Fruit fly (Drosophila melanogaster) whole organism, wandering third instar larva: ENCODE data around the gene CG14984.
A peak's percentile ranks its signal among the peaks of the same experiment; 100 is the strongest.

ENCODE experiments used
- Abd-B ChIP-seq: fragments of >200 bp; optimal IDR thresholded peaks from 2 replicates; lab custom pipeline; 2017; ENCODE audit warnings: missing biosample characterization, missing genetic modification characterization
- CG32264 ChIP-seq: fragments of 200-800 bp; sonication (Bioruptor generic); optimal IDR thresholded peaks from 2 replicates; lab custom pipeline; 2016; ENCODE audit warnings: missing biosample characterization, missing genetic modification characterization
- CG9705 ChIP-seq: fragments of 200-800 bp; sonication (Bioruptor generic); optimal IDR thresholded peaks from 2 replicates; lab custom pipeline; 2018; ENCODE audit warnings: missing biosample characterization, mild to moderate bottlenecking, missing genetic modification characterization
- CrebA ChIP-seq: fragments of 200-800 bp; sonication (Bioruptor generic); optimal IDR thresholded peaks from 2 replicates; lab custom pipeline; 2016; ENCODE audit warnings: missing biosample characterization, mild to moderate bottlenecking, missing genetic modification characterization, borderline replicate concordance
- Dfd ChIP-seq: fragments of >200 bp; optimal IDR thresholded peaks from 2 replicates; lab custom pipeline; 2017; ENCODE audit warnings: missing biosample characterization, missing genetic modification characterization
- Dif ChIP-seq: fragments of 200-275, 200-300 bp; sonication (Bioruptor generic); optimal IDR thresholded peaks from 2 replicates; lab custom pipeline; 2018; ENCODE audit warnings: missing biosample characterization, missing genetic modification characterization; ENCODE audit not compliant: partially characterized antibody
- GATAd ChIP-seq: sonication (Bioruptor generic); optimal IDR thresholded peaks from 2 replicates; lab custom pipeline; 2016; ENCODE audit warnings: missing biosample characterization, missing genetic modification characterization
- HLH106 ChIP-seq: fragments of 200-800 bp; optimal IDR thresholded peaks from 3 replicates; lab custom pipeline; 2019; ENCODE audit warnings: missing biosample characterization, mild to moderate bottlenecking, missing genetic modification characterization, moderate library complexity
- Hnf4 ChIP-seq: fragments of 200-800 bp; sonication (Bioruptor generic); optimal IDR thresholded peaks from 2 replicates; lab custom pipeline; 2016; ENCODE audit warnings: missing biosample characterization, mild to moderate bottlenecking, missing genetic modification characterization
- Hr78 ChIP-seq: fragments of >200 bp; optimal IDR thresholded peaks from 2 replicates; lab custom pipeline; 2017; ENCODE audit warnings: missing biosample characterization, missing genetic modification characterization
- Hr83 ChIP-seq: fragments of 200-300 bp; sonication (Bioruptor generic); optimal IDR thresholded peaks from 2 replicates; lab custom pipeline; 2016; ENCODE audit warnings: missing biosample characterization, mild to moderate bottlenecking, missing genetic modification characterization, moderate library complexity; ENCODE audit not compliant: poor library complexity, severe bottlenecking
- Jra ChIP-seq: sonication (Bioruptor generic); optimal IDR thresholded peaks from 2 replicates; lab custom pipeline; 2016; ENCODE audit warnings: missing biosample characterization, missing genetic modification characterization
- Mio ChIP-seq: sonication (Bioruptor generic); optimal IDR thresholded peaks from 2 replicates; lab custom pipeline; 2016; ENCODE audit warnings: missing biosample characterization, missing genetic modification characterization
- Myc ChIP-seq: fragments of >200 bp; optimal IDR thresholded peaks from 2 replicates; lab custom pipeline; 2017
- N ChIP-seq: fragments of >200 bp; optimal IDR thresholded peaks from 2 replicates; lab custom pipeline; 2018; ENCODE audit warnings: missing biosample characterization, missing external identifiers, missing genetic modification characterization
- OdsH ChIP-seq: fragments of 200-800 bp; sonication (Bioruptor generic); optimal IDR thresholded peaks from 2 replicates; lab custom pipeline; 2016; ENCODE audit warnings: missing biosample characterization, mild to moderate bottlenecking, missing genetic modification characterization
- Rel ChIP-seq, 2 experiments: fragments of 200-800 bp; sonication (Bioruptor generic) in 1 of 2; optimal IDR thresholded peaks; 2 replicates in 1 of 2; 3 replicates in 1 of 2; lab custom pipeline; 2016 to 2019; ENCODE audit warnings: mild to moderate bottlenecking in 2 of 2, missing biosample characterization in 2 of 2, missing genetic modification characterization in 2 of 2, moderate library complexity in 1 of 2
- Sp1 ChIP-seq: fragments of 200-800 bp; sonication (Bioruptor generic); optimal IDR thresholded peaks from 3 replicates; lab custom pipeline; 2019; ENCODE audit warnings: missing biosample characterization, mild to moderate bottlenecking, missing genetic modification characterization, moderate library complexity
- Vsx2 ChIP-seq: fragments of 200-300, 225-300 bp; sonication (Bioruptor generic); optimal IDR thresholded peaks from 2 replicates; lab custom pipeline; 2018; ENCODE audit warnings: missing biosample characterization, missing genetic modification characterization; ENCODE audit not compliant: partially characterized antibody
- br ChIP-seq: fragments of 200-800 bp; sonication (Bioruptor generic); optimal IDR thresholded peaks from 2 replicates; lab custom pipeline; 2016; ENCODE audit warnings: missing biosample characterization, missing genetic modification characterization
- brk ChIP-seq: fragments of 200-800 bp; sonication (Bioruptor generic); optimal IDR thresholded peaks from 2 replicates; lab custom pipeline; 2016; ENCODE audit warnings: missing biosample characterization, mild to moderate bottlenecking, missing genetic modification characterization
- dl ChIP-seq, 2 experiments: fragments of 175-275, 200-275 bp in 1 of 2; fragments of 200-275 bp in 1 of 2; sonication (Bioruptor generic); optimal IDR thresholded peaks; lab custom pipeline; 2018; ENCODE audit warnings: mild to moderate bottlenecking in 2 of 2, missing biosample characterization in 2 of 2, missing genetic modification characterization in 2 of 2, moderate library complexity in 2 of 2; ENCODE audit not compliant: partially characterized antibody in 2 of 2, insufficient read depth in 1 of 2
- dmrt93B ChIP-seq: fragments of 200-800 bp; sonication (Bioruptor generic); optimal IDR thresholded peaks from 2 replicates; lab custom pipeline; 2018; ENCODE audit warnings: missing biosample characterization, mild to moderate bottlenecking, missing genetic modification characterization
- dsf ChIP-seq: sonication (Bioruptor generic); optimal IDR thresholded peaks from 2 replicates; lab custom pipeline; 2016; ENCODE audit warnings: missing biosample characterization, missing genetic modification characterization, borderline replicate concordance
- ey ChIP-seq: fragments of 200-800 bp; sonication (Bioruptor generic); optimal IDR thresholded peaks from 2 replicates; lab custom pipeline; 2016; ENCODE audit warnings: missing biosample characterization, missing genetic modification characterization
- foxo ChIP-seq, 2 experiments: fragments of 200-800 bp; sonication (Bioruptor generic); optimal IDR thresholded peaks; 2 replicates in 1 of 2; 3 replicates in 1 of 2; lab custom pipeline; 2016 to 2017; ENCODE audit warnings: missing biosample characterization in 2 of 2, missing genetic modification characterization in 2 of 2
- fru ChIP-seq: fragments of 200-800 bp; sonication (Bioruptor generic); optimal IDR thresholded peaks from 3 replicates; lab custom pipeline; 2016; ENCODE audit warnings: missing biosample characterization, mild to moderate bottlenecking, missing genetic modification characterization
- h ChIP-seq: fragments of 200-800 bp; sonication (Bioruptor generic); optimal IDR thresholded peaks from 3 replicates; lab custom pipeline; 2016; ENCODE audit warnings: missing biosample characterization, mild to moderate bottlenecking, missing genetic modification characterization
- jim ChIP-seq: fragments of 175-275, 200-325 bp; sonication (Bioruptor generic); optimal IDR thresholded peaks from 2 replicates; lab custom pipeline; 2016; ENCODE audit warnings: missing biosample characterization, mild to moderate bottlenecking, missing genetic modification characterization
- lola ChIP-seq: fragments of >200 bp; optimal IDR thresholded peaks from 2 replicates; lab custom pipeline; 2017; ENCODE audit warnings: missing biosample characterization, missing genetic modification characterization
- pan ChIP-seq: fragments of >200 bp; optimal IDR thresholded peaks from 2 replicates; lab custom pipeline; 2017
- psq ChIP-seq: fragments of 200-800 bp; sonication (Bioruptor generic); optimal IDR thresholded peaks from 3 replicates; lab custom pipeline; 2017; ENCODE audit warnings: missing biosample characterization, mild to moderate bottlenecking, missing genetic modification characterization, moderate library complexity
- rgr ChIP-seq: fragments of 200-800 bp; sonication (Bioruptor generic); optimal IDR thresholded peaks from 3 replicates; lab custom pipeline; 2016; ENCODE audit warnings: missing biosample characterization, mild to moderate bottlenecking, missing genetic modification characterization
- sage ChIP-seq: fragments of 200-800 bp; sonication (Bioruptor generic); optimal IDR thresholded peaks from 2 replicates; lab custom pipeline; 2016; ENCODE audit warnings: missing biosample characterization, mild to moderate bottlenecking, missing genetic modification characterization
- sv ChIP-seq: fragments of 200-800 bp; sonication (Bioruptor generic); optimal IDR thresholded peaks from 3 replicates; lab custom pipeline; 2016; ENCODE audit warnings: missing biosample characterization, missing genetic modification characterization
- tai ChIP-seq: sonication (Bioruptor generic); optimal IDR thresholded peaks from 2 replicates; lab custom pipeline; 2016; ENCODE audit warnings: missing biosample characterization, missing genetic modification characterization
- usp ChIP-seq: fragments of >200 bp; optimal IDR thresholded peaks from 2 replicates; lab custom pipeline; 2017; ENCODE audit warnings: missing biosample characterization, missing genetic modification characterization
- woc ChIP-seq: sonication (Bioruptor generic); optimal IDR thresholded peaks from 2 replicates; lab custom pipeline; 2016; ENCODE audit warnings: missing biosample characterization, mild to moderate bottlenecking, missing genetic modification characterization

CG14984 gene

dm6 chr3L:3952468-3952867 lies at the start of gene CG14984:
TSS of gene CG14984 (minus strand) at chr3L:3952550.
- TF ChIP-seq CG9705 (GFP tag; lab: Kevin White, UChicago) (peak; percentile 28), foxo (GFP tag; optimal IDR thresholded peaks at IDR 0.05; lab: Kevin White, UChicago) (peak in 1 of 2 experiments; percentile 84), dsf (GFP tag; lab: Kevin White, UChicago) (no peak), Hnf4 (GFP tag; lab: Kevin White, UChicago) (no peak), usp (no peak), woc (peak; percentile 52), Hr78 (no peak), Abd-B (no peak), fru (GFP tag; lab: Kevin White, UChicago) (peak; percentile 84), N (no peak), lola (GFP tag; lab: Kevin White, UChicago) (no peak), GATAd (GFP tag; lab: Kevin White, UChicago) (no peak), pan (no peak), jim (no peak), dmrt93B (GFP tag; lab: Kevin White, UChicago) (peak; percentile 61), br (peak; percentile 80), brk (peak; percentile 63), OdsH (peak; percentile 83), dl (GFP tag; optimal IDR thresholded peaks at IDR 0.05; lab: Kevin White, UChicago; ENCODE audit: insufficient read depth in 1 of 2, partially characterized antibody in 2 of 2) (no peak), Mio (GFP tag; lab: Kevin White, UChicago) (no peak), CrebA (GFP tag; lab: Kevin White, UChicago) (no peak), h (peak; percentile 92), Myc (lab: Kevin White, UChicago) (no peak), Rel (GFP tag; optimal IDR thresholded peaks at IDR 0.05; lab: Kevin White, UChicago) (peak; percentile 6), Rel (tag; optimal IDR thresholded peaks at IDR 0.05; lab: Kevin White, UChicago) (no peak), psq (GFP tag; lab: Kevin White, UChicago) (peak; percentile 72), Hr83 (GFP tag; lab: Kevin White, UChicago) (no peak), HLH106 (tag; lab: Kevin White, UChicago) (peak; percentile 81), sage (GFP tag; lab: Kevin White, UChicago) (peak; percentile 69), Sp1 (GFP tag; lab: Kevin White, UChicago) (peak; percentile 58), Vsx2 (no peak), CG32264 (GFP tag; lab: Kevin White, UChicago) (peak; percentile 28), sv (GFP tag; lab: Kevin White, UChicago) (no peak), Jra (GFP tag; lab: Kevin White, UChicago) (peak; percentile 32), rgr (GFP tag; lab: Kevin White, UChicago) (peak; percentile 81), Dfd (GFP tag; lab: Kevin White, UChicago) (no peak), ey (GFP tag; lab: Kevin White, UChicago) (peak; percentile 85), tai (GFP tag; lab: Kevin White, UChicago) (no peak), Dif (no peak)

dm6 chr3L:4001500-4001899 lies 49.1 kb upstream of the CG14984 start:
- TF ChIP-seq fru (GFP tag; lab: Kevin White, UChicago): no peak
- TF ChIP-seq jim: no peak
- no peak for TF ChIP-seq dl (GFP tag; optimal IDR thresholded peaks at IDR 0.05; lab: Kevin White, UChicago; ENCODE audit: insufficient read depth in 1 of 2, partially characterized antibody in 2 of 2)
- no peak for TF ChIP-seq ey (GFP tag; lab: Kevin White, UChicago)
- TF ChIP-seq sv (GFP tag; lab: Kevin White, UChicago): no peak
- TF ChIP-seq Rel (GFP tag; optimal IDR thresholded peaks at IDR 0.05; lab: Kevin White, UChicago): no peak
- TF ChIP-seq Rel (tag; optimal IDR thresholded peaks at IDR 0.05; lab: Kevin White, UChicago): no peak
- no peak for TF ChIP-seq OdsH

- TF ChIP-seq Rel (GFP tag; optimal IDR thresholded peaks at IDR 0.05; lab: Kevin White, UChicago): no peak
- TF ChIP-seq Rel (tag; optimal IDR thresholded peaks at IDR 0.05; lab: Kevin White, UChicago): no peak
- no peak for TF ChIP-seq Mio (GFP tag; lab: Kevin White, UChicago)
- no peak for TF ChIP-seq dmrt93B (GFP tag; lab: Kevin White, UChicago)
- no peak for TF ChIP-seq foxo (GFP tag; optimal IDR thresholded peaks at IDR 0.05; lab: Kevin White, UChicago)
- TF ChIP-seq Sp1 (GFP tag; lab: Kevin White, UChicago): no peak
- TF ChIP-seq N: no peak
- no peak for TF ChIP-seq woc
Measured at dm6 chr3L:4000711-4001110, 48.4 kb upstream of the CG14984 start.
